Worm (Caenorhabditis elegans) whole organism, young adult: Measurements from ENCODE around the gene M163.8.
"Not testable (repeated sequence)": the region's sequence is repeated elsewhere in the genome, so short reads cannot be mapped to it uniquely, and the experiment has no call there.

Source experiments
- B0261.1 ChIP-seq: sonication (generic microtip); optimal IDR thresholded peaks from 2 replicates; lab custom pipeline; 2016; ENCODE audit warnings: mild to moderate bottlenecking, missing genetic modification characterization, moderate library complexity, missing compliant biosample characterization
- D2030.7 ChIP-seq: fragments of 200-800 bp; sonication (Bioruptor generic); IDR thresholded peaks from 2 replicates; pipeline ENCODE4 v1.3.6; 2022; ENCODE audit warnings: missing genetic modification reagents, missing genetic modification characterization, missing compliant biosample characterization
- T07F8.4 ChIP-seq: sonication (generic microtip); optimal IDR thresholded peaks from 2 replicates; lab custom pipeline; 2016; ENCODE audit warnings: mild to moderate bottlenecking, missing genetic modification characterization, moderate library complexity, missing compliant biosample characterization
- T26A5.8 ChIP-seq: sonication (generic microtip); optimal IDR thresholded peaks from 2 replicates; lab custom pipeline; 2016; ENCODE audit warnings: missing genetic modification characterization, missing compliant biosample characterization
- Y56A3A.18 ChIP-seq: fragments of 200-800 bp; sonication (Bioruptor generic); IDR thresholded peaks from 2 replicates; pipeline ENCODE4 v1.3.6; 2022; ENCODE audit warnings: missing genetic modification reagents, missing genetic modification characterization, missing compliant biosample characterization
- ZK185.1 ChIP-seq: sonication (generic microtip); optimal IDR thresholded peaks from 2 replicates; lab custom pipeline; 2016; ENCODE audit warnings: mild to moderate bottlenecking, missing genetic modification characterization, missing compliant biosample characterization; ENCODE audit not compliant: poor library complexity, severe bottlenecking
- atf-7 ChIP-seq: sonication (generic microtip); optimal IDR thresholded peaks from 2 replicates; lab custom pipeline; 2017; ENCODE audit warnings: mild to moderate bottlenecking, missing genetic modification characterization, missing compliant biosample characterization
- athp-1 ChIP-seq: sonication (generic microtip); optimal IDR thresholded peaks from 2 replicates; lab custom pipeline; 2017; ENCODE audit warnings: mild to moderate bottlenecking, missing genetic modification characterization, missing compliant biosample characterization
- attf-6 ChIP-seq: fragments of 200-800 bp; sonication (Bioruptor generic); IDR thresholded peaks from 2 replicates; pipeline ENCODE4 v1.3.6; 2022; ENCODE audit warnings: missing genetic modification reagents, missing genetic modification characterization, missing compliant biosample characterization
- cebp-1 ChIP-seq, 2 experiments: fragments of 200-800 bp in 1 of 2; sonication (Bioruptor generic) in 1 of 2; sonication (generic microtip) in 1 of 2; IDR thresholded peaks in 1 of 2; optimal IDR thresholded peaks in 1 of 2; 2 replicates each; pipeline versions ENCODE4 v1.3.6 to Lab custom; 2017 to 2022; ENCODE audit warnings: missing compliant biosample characterization in 2 of 2, missing genetic modification characterization in 2 of 2, mild to moderate bottlenecking in 1 of 2, missing genetic modification reagents in 1 of 2, moderate library complexity in 1 of 2
- ceh-100 ChIP-seq: fragments of 200-800 bp; sonication (Bioruptor generic); IDR thresholded peaks from 2 replicates; pipeline ENCODE4 v1.3.6; 2022; ENCODE audit warnings: missing genetic modification reagents, missing genetic modification characterization, missing compliant biosample characterization
- chd-7 ChIP-seq: sonication (generic microtip); optimal IDR thresholded peaks from 2 replicates; lab custom pipeline; 2016; ENCODE audit warnings: mild to moderate bottlenecking, missing genetic modification characterization, moderate library complexity, missing compliant biosample characterization
- die-1 ChIP-seq: sonication (generic microtip); optimal IDR thresholded peaks from 2 replicates; lab custom pipeline; 2016; ENCODE audit warnings: missing genotype, mild to moderate bottlenecking, missing genetic modification characterization, missing compliant biosample characterization
- dox-1 ChIP-seq: fragments of 200-800 bp; sonication (Bioruptor generic); IDR thresholded peaks from 2 replicates; pipeline ENCODE4 v1.3.6; 2022; ENCODE audit warnings: missing genetic modification reagents, missing genetic modification characterization, missing compliant biosample characterization
- egrh-3 ChIP-seq: fragments of 200-800 bp; sonication (Bioruptor generic); IDR thresholded peaks from 2 replicates; pipeline ENCODE4 v1.3.6; 2022; ENCODE audit warnings: missing genetic modification reagents, missing genetic modification characterization, missing compliant biosample characterization
- ets-4 ChIP-seq: fragments of 200-800 bp; sonication (Bioruptor generic); optimal IDR thresholded peaks from 2 replicates; lab custom pipeline; 2018; ENCODE audit warnings: mild to moderate bottlenecking, missing genetic modification characterization, missing compliant biosample characterization
- him-1 ChIP-seq: sonication (generic microtip); optimal IDR thresholded peaks from 2 replicates; lab custom pipeline; 2016; ENCODE audit warnings: missing genotype, missing genetic modification reagents, missing genetic modification characterization, missing compliant biosample characterization
- hmg-1.2 ChIP-seq: fragments of 200-800 bp; sonication (Bioruptor generic); IDR thresholded peaks from 2 replicates; pipeline ENCODE4 v1.3.6; 2022; ENCODE audit warnings: missing genetic modification reagents, missing genetic modification characterization, missing compliant biosample characterization
- let-607 ChIP-seq, 2 experiments: fragments of 200-800 bp in 1 of 2; sonication (Bioruptor generic) in 1 of 2; sonication (generic microtip) in 1 of 2; optimal IDR thresholded peaks; 2 replicates each; lab custom pipeline; 2016 to 2018; ENCODE audit warnings: mild to moderate bottlenecking in 2 of 2, missing compliant biosample characterization in 2 of 2, missing genetic modification characterization in 2 of 2, moderate library complexity in 2 of 2, missing genotype in 1 of 2
- lin-26 ChIP-seq: fragments of 200-800 bp; sonication (Bioruptor generic); IDR thresholded peaks from 2 replicates; pipeline ENCODE4 v1.3.6; 2022; ENCODE audit warnings: missing genetic modification reagents, missing genetic modification characterization, missing compliant biosample characterization
- lin-40 ChIP-seq: sonication (generic microtip); optimal IDR thresholded peaks from 2 replicates; lab custom pipeline; 2016; ENCODE audit warnings: missing genetic modification characterization, mild to moderate bottlenecking, missing compliant biosample characterization, missing genotype, missing genetic modification reagents
- lsl-1 ChIP-seq: fragments of 200-800 bp; sonication (Bioruptor generic); optimal IDR thresholded peaks from 2 replicates; lab custom pipeline; 2018; ENCODE audit warnings: mild to moderate bottlenecking, missing genetic modification characterization, moderate library complexity, missing compliant biosample characterization
- madf-10 ChIP-seq: sonication (generic microtip); optimal IDR thresholded peaks from 2 replicates; lab custom pipeline; 2016; ENCODE audit warnings: mild to moderate bottlenecking, missing genetic modification characterization, missing compliant biosample characterization
- madf-8 ChIP-seq: fragments of 200-800 bp; sonication (Bioruptor generic); conservative IDR thresholded peaks from 2 replicates; pipeline ENCODE4 v1.3.6; 2022; ENCODE audit warnings: missing genetic modification reagents, missing genetic modification characterization, missing compliant biosample characterization
- mxl-1 ChIP-seq: sonication (generic microtip); optimal IDR thresholded peaks from 2 replicates; lab custom pipeline; 2016; ENCODE audit warnings: missing genetic modification characterization, missing compliant biosample characterization
- nhr-120 ChIP-seq: fragments of 200-800 bp; sonication (Bioruptor generic); IDR thresholded peaks from 2 replicates; pipeline ENCODE4 v1.3.6; 2022; ENCODE audit warnings: missing genetic modification characterization, missing compliant biosample characterization
- nhr-80 ChIP-seq: sonication (generic microtip); optimal IDR thresholded peaks from 2 replicates; lab custom pipeline; 2016; ENCODE audit warnings: missing genetic modification characterization, missing compliant biosample characterization
- nhr-90 ChIP-seq: sonication (generic microtip); optimal IDR thresholded peaks from 2 replicates; lab custom pipeline; 2016; ENCODE audit warnings: missing genotype, mild to moderate bottlenecking, missing genetic modification characterization, missing compliant biosample characterization
- pbrm-1 ChIP-seq: fragments of 200-800 bp; sonication (Bioruptor generic); IDR thresholded peaks from 2 replicates; pipeline ENCODE4 v1.3.6; 2022; ENCODE audit warnings: missing genetic modification reagents, missing genetic modification characterization, missing compliant biosample characterization
- rcor-1 ChIP-seq: fragments of 200-800 bp; sonication (Bioruptor generic); IDR thresholded peaks from 2 replicates; pipeline ENCODE4 v1.3.6; 2022; ENCODE audit warnings: missing genetic modification reagents, missing genetic modification characterization, missing compliant biosample characterization
- repo-1 ChIP-seq: sonication (generic microtip); optimal IDR thresholded peaks from 2 replicates; lab custom pipeline; 2017; ENCODE audit warnings: mild to moderate bottlenecking, missing genetic modification characterization, missing compliant biosample characterization
- rpc-1 ChIP-seq, 2 experiments: fragments of 150-350 bp in 1 of 2; sonication (generic microtip) in 1 of 2; optimal IDR thresholded peaks; 2 replicates each; lab custom pipeline; 2014 to 2018; ENCODE audit warnings: missing biosample characterization in 1 of 2, missing genetic modification characterization in 1 of 2, missing genetic modification reagents in 1 of 2, missing genotype in 1 of 2
- snpc-1.3 ChIP-seq: sonication (generic microtip); optimal IDR thresholded peaks from 2 replicates; lab custom pipeline; 2017; ENCODE audit warnings: missing genetic modification characterization, mild to moderate bottlenecking, missing compliant biosample characterization, antibody characterized with exemption, moderate library complexity, missing genotype, missing genetic modification reagents; ENCODE audit not compliant: insufficient read depth
- snpc-4 ChIP-seq, 5 experiments: fragments of 150-350 bp in 1 of 5; sonication (generic microtip) in 4 of 5; optimal IDR thresholded peaks; 2 replicates each; lab custom pipeline; 2014 to 2018; ENCODE audit warnings: missing genetic modification characterization in 5 of 5, missing biosample characterization in 3 of 5, antibody characterized with exemption in 2 of 5, mild to moderate bottlenecking in 2 of 5, missing compliant biosample characterization in 2 of 5, missing genotype in 2 of 5, moderate library complexity in 2 of 5, missing genetic modification reagents in 1 of 5
- somi-1 ChIP-seq: fragments of 200-800 bp; sonication (Bioruptor generic); optimal IDR thresholded peaks from 2 replicates; lab custom pipeline; 2018; ENCODE audit warnings: mild to moderate bottlenecking, missing genetic modification characterization, missing compliant biosample characterization
- sptf-2 ChIP-seq: fragments of 200-800 bp; sonication (Bioruptor generic); optimal IDR thresholded peaks from 2 replicates; lab custom pipeline; 2018; ENCODE audit warnings: mild to moderate bottlenecking, missing genetic modification characterization, missing compliant biosample characterization
- tbp1 ChIP-seq: fragments of 200-800 bp; sonication (Bioruptor generic); optimal IDR thresholded peaks from 2 replicates; lab custom pipeline; 2018; ENCODE audit warnings: mild to moderate bottlenecking, missing genetic modification characterization, missing compliant biosample characterization
- zim-3 ChIP-seq: sonication (generic microtip); optimal IDR thresholded peaks from 2 replicates; lab custom pipeline; 2017; ENCODE audit warnings: mild to moderate bottlenecking, missing genetic modification characterization, moderate library complexity, missing compliant biosample characterization
- ztf-18 ChIP-seq: sonication (generic microtip); optimal IDR thresholded peaks from 2 replicates; lab custom pipeline; 2016; ENCODE audit warnings: missing genotype, mild to moderate bottlenecking, missing genetic modification characterization, missing compliant biosample characterization
- ztf-26 ChIP-seq: sonication (generic microtip); optimal IDR thresholded peaks from 2 replicates; lab custom pipeline; 2017; ENCODE audit warnings: missing genetic modification characterization, missing compliant biosample characterization

The M163.8 gene

DNA sequence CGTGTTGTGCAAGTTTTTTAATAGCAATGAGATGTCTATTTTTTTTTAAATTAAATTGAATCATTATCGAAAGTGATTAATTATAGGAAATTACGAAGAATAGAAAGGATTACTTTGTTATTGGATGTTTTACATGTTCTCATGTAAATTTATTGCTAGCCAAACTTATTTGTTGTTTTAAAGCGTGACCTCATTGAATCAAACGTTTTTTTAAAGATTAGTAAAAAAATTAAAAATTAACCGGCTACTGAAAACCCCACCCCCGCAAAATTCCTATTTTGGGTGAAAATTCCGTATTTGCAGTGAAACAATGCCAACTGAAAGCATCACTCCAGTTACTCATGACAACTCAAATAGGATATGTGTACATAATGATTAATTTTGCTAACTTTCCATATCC, at the start of gene M163.8:
Gene M163.8, plus strand, starts transcription at position 301 of the 400 bp plus-strand sequence.
- no peak for TF ChIP-seq egrh-3 (GFP tag; lab: Robert Waterston, UW)
- no peak for TF ChIP-seq T26A5.8 (tag; lab: Kevin White, UChicago)

DNA sequence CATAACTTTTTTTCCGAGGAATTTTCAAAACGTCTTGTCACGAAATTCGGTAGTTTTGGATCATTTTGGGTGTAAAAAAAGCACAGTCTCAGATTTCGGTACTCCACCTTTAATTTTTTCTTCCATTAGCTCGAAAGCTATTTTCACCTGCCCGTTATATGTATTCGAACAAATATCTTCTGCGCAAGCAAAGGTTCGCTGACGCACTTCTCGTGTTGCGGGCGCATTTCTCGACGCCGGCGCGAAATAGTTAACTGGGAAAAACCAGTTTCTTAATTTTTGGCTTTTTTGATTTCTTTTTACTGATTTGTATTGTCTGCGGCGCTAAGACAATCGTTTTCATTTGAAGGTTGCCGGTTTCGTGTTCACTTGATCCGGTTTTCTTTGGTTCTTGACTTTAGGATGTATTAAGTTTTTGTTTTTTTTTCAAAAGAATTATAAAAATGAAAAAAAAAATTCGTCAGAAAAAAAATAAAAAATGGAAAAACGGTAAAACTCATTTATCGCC, 49.2 kb upstream of the M163.8 start:
- TF ChIP-seq attf-6 (GFP tag; lab: Robert Waterston, UW) (no peak), somi-1 (GFP tag; lab: Kevin White, UChicago) (no peak), ets-4 (GFP tag; lab: Kevin White, UChicago) (no peak), madf-8 (GFP tag; lab: Robert Waterston, UW) (no peak), T07F8.4 (tag; lab: Kevin White, UChicago) (no peak), ztf-18 (peak; percentile 65)

DNA sequence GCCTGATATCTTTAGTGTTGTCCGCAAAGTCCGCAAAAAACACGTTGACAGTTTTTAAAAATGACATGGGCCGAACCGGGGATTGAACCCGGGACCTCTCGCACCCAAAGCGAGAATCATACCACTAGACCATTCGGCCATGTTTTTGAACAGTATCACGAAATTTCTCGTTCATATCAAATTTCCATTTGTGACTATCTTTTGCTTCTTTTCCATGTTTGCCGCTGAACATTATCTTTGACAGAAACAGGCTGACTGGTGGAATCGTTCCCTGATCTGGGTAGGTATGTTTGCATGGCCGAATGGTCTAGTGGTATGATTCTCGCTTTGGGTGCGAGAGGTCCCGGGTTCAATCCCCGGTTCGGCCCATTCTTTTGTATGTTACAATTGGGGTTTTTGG, 47.1 kb upstream of the M163.8 start:
- TF ChIP-seq hmg-1.2, result peak; percentile 67
- TF ChIP-seq nhr-80 (tag; lab: Kevin White, UChicago), result peak; percentile 18
- TF ChIP-seq lin-40 (tag; lab: Kevin White, UChicago), result peak; percentile 79
- TF ChIP-seq nhr-90 (tag; lab: Kevin White, UChicago), result peak; percentile 64
- TF ChIP-seq ZK185.1 (tag; lab: Kevin White, UChicago), result peak; percentile 68
- peak; percentile 2 for TF ChIP-seq snpc-1.3
- peak; percentile 67 for TF ChIP-seq die-1 (tag; lab: Kevin White, UChicago)
- peak; percentile 85 for TF ChIP-seq ztf-26 (tag; lab: Kevin White, UChicago)
- peak; percentile 26 for TF ChIP-seq athp-1 (tag; lab: Kevin White, UChicago)
- TF ChIP-seq pbrm-1 (GFP tag; lab: Robert Waterston, UW), result peak; percentile 70
- TF ChIP-seq lsl-1 (GFP tag; lab: Kevin White, UChicago), result peak; percentile 9
- TF ChIP-seq chd-7, result peak; percentile 39
- TF ChIP-seq Y56A3A.18 (GFP tag; lab: Robert Waterston, UW), result peak; percentile 74; the same call in 1 of the 2 replicates
- peak; percentile 49; the same call in 1 of the 2 replicates for TF ChIP-seq cebp-1 (GFP tag; IDR thresholded peaks at IDR 0.05; lab: Robert Waterston, UW)
- not testable (repeated sequence) for TF ChIP-seq cebp-1 (tag; optimal IDR thresholded peaks at IDR 0.05; lab: Kevin White, UChicago)
- TF ChIP-seq madf-10 (tag; lab: Kevin White, UChicago), result peak; percentile 50
- peak; percentile 61 for TF ChIP-seq mxl-1 (tag; lab: Kevin White, UChicago)
- TF ChIP-seq lin-26 (GFP tag; lab: Robert Waterston, UW), result peak; percentile 81
- peak; percentile 83; the same call in 1 of the 2 replicates for TF ChIP-seq dox-1 (GFP tag; lab: Robert Waterston, UW)
- peak; percentile 68 for TF ChIP-seq zim-3
- TF ChIP-seq sptf-2 (GFP tag; lab: Kevin White, UChicago), result peak; percentile 69
- peak; percentile 53 for TF ChIP-seq snpc-4 (GFP tag; optimal IDR thresholded peaks at IDR 0.05; lab: Kevin White, UChicago)
- peak in 3 of 4 experiments; percentile 59 to 88 (median 76) for TF ChIP-seq snpc-4 (tag; optimal IDR thresholded peaks at IDR 0.05; lab: Kevin White, UChicago)
- peak; percentile 63 for TF ChIP-seq ztf-18
- peak; percentile 25 for TF ChIP-seq atf-7 (tag; lab: Kevin White, UChicago)
- peak; percentile 67 for TF ChIP-seq repo-1 (tag; lab: Kevin White, UChicago)
- TF ChIP-seq nhr-120 (GFP tag; lab: Robert Waterston, UW), result 0 out of 2 replicates have a peak, but pooled peaks have one; percentile 16
- TF ChIP-seq let-607 (tag; optimal IDR thresholded peaks at IDR 0.05; lab: Kevin White, UChicago), result peak; percentile 3 to 14
- 0 out of 2 replicates have a peak, but pooled peaks have one; percentile 17 for TF ChIP-seq ceh-100
- TF ChIP-seq B0261.1 (tag; lab: Kevin White, UChicago), result peak; percentile 80
- peak; percentile 89 for TF ChIP-seq tbp1 (GFP tag; lab: Kevin White, UChicago)
- TF ChIP-seq him-1 (tag; lab: Kevin White, UChicago), result peak; percentile 56
- peak; percentile 64 for TF ChIP-seq D2030.7
- 0 out of 2 replicates have a peak, but pooled peaks have one; percentile 12 for TF ChIP-seq egrh-3 (GFP tag; lab: Robert Waterston, UW)
- TF ChIP-seq rpc-1 (optimal IDR thresholded peaks at IDR 0.05; lab: Kevin White, UChicago), result peak; percentile 77
- peak; percentile 81 for TF ChIP-seq rpc-1 (tag; optimal IDR thresholded peaks at IDR 0.05; lab: Kevin White, UChicago)
- TF ChIP-seq rcor-1, result peak; percentile 49; the same call in 1 of the 2 replicates
